Worm (Caenorhabditis elegans) whole organism, late embryonic: Measurements from ENCODE around the gene trpl-5.

Source experiments
- C08G9.2 ChIP-seq: sonication (generic microtip); optimal IDR thresholded peaks from 2 replicates; lab custom pipeline; 2016; ENCODE audit warnings: mild to moderate bottlenecking, missing genetic modification characterization, moderate library complexity, missing compliant biosample characterization
- C38D4.7 ChIP-seq: fragments of 200-800 bp; sonication (Bioruptor generic); optimal IDR thresholded peaks from 2 replicates; lab custom pipeline; 2018; ENCODE audit warnings: mild to moderate bottlenecking, missing genetic modification characterization, moderate library complexity, missing compliant biosample characterization
- F13H6.1 ChIP-seq: sonication (generic microtip); optimal IDR thresholded peaks from 2 replicates; lab custom pipeline; 2016; ENCODE audit warnings: missing genetic modification characterization, missing compliant biosample characterization
- K02D7.2 ChIP-seq: sonication (generic microtip); optimal IDR thresholded peaks from 2 replicates; lab custom pipeline; 2017; ENCODE audit warnings: mild to moderate bottlenecking, missing genetic modification characterization, missing compliant biosample characterization
- Y22D7AL.16 ChIP-seq: sonication (generic microtip); optimal IDR thresholded peaks from 2 replicates; lab custom pipeline; 2016; ENCODE audit warnings: missing genetic modification characterization, missing compliant biosample characterization
- ahr-1 ChIP-seq: sonication (generic microtip); optimal IDR thresholded peaks from 2 replicates; lab custom pipeline; 2016; ENCODE audit warnings: missing genetic modification characterization, missing compliant biosample characterization
- ceh-30 ChIP-seq: fragments of 150-350 bp; optimal IDR thresholded peaks from 2 replicates; lab custom pipeline; 2014; ENCODE audit warnings: missing biosample characterization, missing genetic modification characterization
- ceh-6 ChIP-seq: fragments of 200-800 bp; sonication (Bioruptor generic); optimal IDR thresholded peaks from 2 replicates; lab custom pipeline; 2018; ENCODE audit warnings: mild to moderate bottlenecking, missing genetic modification characterization, missing compliant biosample characterization
- che-1 ChIP-seq: sonication (generic microtip); optimal IDR thresholded peaks from 2 replicates; lab custom pipeline; 2016; ENCODE audit warnings: mild to moderate bottlenecking, missing genetic modification characterization, missing compliant biosample characterization
- dmd-4 ChIP-seq: sonication (generic microtip); optimal IDR thresholded peaks from 2 replicates; lab custom pipeline; 2016; ENCODE audit warnings: borderline replicate concordance, missing genetic modification characterization, missing compliant biosample characterization
- eyg-1 ChIP-seq: sonication (generic microtip); optimal IDR thresholded peaks from 2 replicates; lab custom pipeline; 2016; ENCODE audit warnings: missing genotype, missing genetic modification characterization, missing compliant biosample characterization
- fkh-10 ChIP-seq: fragments of 150-350 bp; optimal IDR thresholded peaks from 2 replicates; lab custom pipeline; 2014; ENCODE audit warnings: missing biosample characterization, missing genetic modification reagents, missing genetic modification characterization
- fkh-6 ChIP-seq: sonication (generic microtip); optimal IDR thresholded peaks from 2 replicates; lab custom pipeline; 2016; ENCODE audit warnings: missing genetic modification characterization, missing compliant biosample characterization
- hlh-13 ChIP-seq: fragments of 200-800 bp; sonication (Bioruptor generic); optimal IDR thresholded peaks from 2 replicates; lab custom pipeline; 2018; ENCODE audit warnings: mild to moderate bottlenecking, missing genetic modification characterization, missing compliant biosample characterization
- hlh-15 ChIP-seq: sonication (generic microtip); optimal IDR thresholded peaks from 2 replicates; lab custom pipeline; 2016; ENCODE audit warnings: missing genetic modification characterization, missing compliant biosample characterization
- hlh-6 ChIP-seq: sonication (generic microtip); optimal IDR thresholded peaks from 2 replicates; lab custom pipeline; 2016; ENCODE audit warnings: missing genotype, missing genetic modification characterization, missing compliant biosample characterization
- lim-6 ChIP-seq: sonication (generic microtip); optimal IDR thresholded peaks from 2 replicates; lab custom pipeline; 2016; ENCODE audit warnings: missing genetic modification characterization, missing compliant biosample characterization
- lin-11 ChIP-seq: fragments of 200-800 bp; sonication (Bioruptor generic); optimal IDR thresholded peaks from 2 replicates; lab custom pipeline; 2018; ENCODE audit warnings: mild to moderate bottlenecking, missing genetic modification characterization, missing compliant biosample characterization
- mec-3 ChIP-seq: sonication (generic microtip); optimal IDR thresholded peaks from 2 replicates; lab custom pipeline; 2016; ENCODE audit warnings: borderline replicate concordance, missing genetic modification characterization, missing compliant biosample characterization
- nfya-1 ChIP-seq: sonication (generic microtip); optimal IDR thresholded peaks from 2 replicates; lab custom pipeline; 2017; ENCODE audit warnings: missing genetic modification characterization, mild to moderate bottlenecking, missing compliant biosample characterization, antibody characterized with exemption, moderate library complexity
- nhr-11 ChIP-seq: fragments of 150-350 bp; optimal IDR thresholded peaks from 2 replicates; lab custom pipeline; 2014; ENCODE audit warnings: missing biosample characterization, missing genetic modification characterization
- npax-4 ChIP-seq: sonication (generic microtip); optimal IDR thresholded peaks from 2 replicates; lab custom pipeline; 2016; ENCODE audit warnings: missing genetic modification characterization, missing compliant biosample characterization
- pax-1 ChIP-seq: fragments of 150-350 bp; optimal IDR thresholded peaks from 2 replicates; lab custom pipeline; 2014; ENCODE audit warnings: missing biosample characterization, missing genetic modification characterization
- pqm-1 ChIP-seq: sonication (generic microtip); optimal IDR thresholded peaks from 2 replicates; lab custom pipeline; 2016; ENCODE audit warnings: missing genetic modification characterization, missing compliant biosample characterization
- pros-1 ChIP-seq: fragments of 150-350 bp; optimal IDR thresholded peaks from 2 replicates; lab custom pipeline; 2014; ENCODE audit warnings: missing biosample characterization, missing genetic modification reagents, missing genetic modification characterization
- rnt-1 ChIP-seq: sonication (generic microtip); optimal IDR thresholded peaks from 2 replicates; lab custom pipeline; 2016; ENCODE audit warnings: missing genetic modification characterization, missing compliant biosample characterization
- sox-2 ChIP-seq: fragments of 200-800 bp; sonication (Bioruptor generic); IDR thresholded peaks from 2 replicates; pipeline ENCODE4 v1.3.6; 2022; ENCODE audit warnings: missing genetic modification reagents, missing genetic modification characterization, missing compliant biosample characterization
- syd-9 ChIP-seq: sonication (generic microtip); optimal IDR thresholded peaks from 2 replicates; lab custom pipeline; 2016; ENCODE audit warnings: mild to moderate bottlenecking, missing genetic modification characterization, moderate library complexity, missing compliant biosample characterization
- tbx-2 ChIP-seq: sonication (generic microtip); optimal IDR thresholded peaks from 2 replicates; lab custom pipeline; 2016; ENCODE audit warnings: missing genetic modification characterization, missing compliant biosample characterization
- ttx-3 ChIP-seq: sonication (generic microtip); optimal IDR thresholded peaks from 2 replicates; lab custom pipeline; 2016; ENCODE audit warnings: missing genetic modification reagents, missing genetic modification characterization, missing compliant biosample characterization
- unc-55 ChIP-seq: sonication (generic microtip); optimal IDR thresholded peaks from 2 replicates; lab custom pipeline; 2017; ENCODE audit warnings: missing biosample characterization, missing genetic modification reagents, missing genetic modification characterization
- unc-86 ChIP-seq: sonication (generic microtip); optimal IDR thresholded peaks from 2 replicates; lab custom pipeline; 2016; ENCODE audit warnings: missing genetic modification characterization, missing compliant biosample characterization
- ztf-16 ChIP-seq: sonication (generic microtip); optimal IDR thresholded peaks from 2 replicates; lab custom pipeline; 2017; ENCODE audit warnings: missing genetic modification characterization, missing compliant biosample characterization

Gene trpl-5

ce11 chrII:2094924-2095650 lies 4.7 kb upstream of the trpl-5 start, which contains the start of gene T16A1.2:
T16A1.2 (plus strand) TSS chrII:2095600.
- TF ChIP-seq pax-1 (tag; lab: Kevin White, UChicago), result no peak
- TF ChIP-seq ceh-6, result no peak
- TF ChIP-seq sox-2 (GFP tag; lab: Robert Waterston, UW), result no peak
- TF ChIP-seq C38D4.7 (GFP tag; lab: Kevin White, UChicago), result no peak
- TF ChIP-seq dmd-4 (tag; lab: Kevin White, UChicago), result no peak
- no peak for TF ChIP-seq hlh-13 (GFP tag; lab: Kevin White, UChicago)
- TF ChIP-seq hlh-6 (tag; lab: Kevin White, UChicago), result no peak
- no peak for TF ChIP-seq fkh-6 (tag; lab: Kevin White, UChicago)

DNA sequence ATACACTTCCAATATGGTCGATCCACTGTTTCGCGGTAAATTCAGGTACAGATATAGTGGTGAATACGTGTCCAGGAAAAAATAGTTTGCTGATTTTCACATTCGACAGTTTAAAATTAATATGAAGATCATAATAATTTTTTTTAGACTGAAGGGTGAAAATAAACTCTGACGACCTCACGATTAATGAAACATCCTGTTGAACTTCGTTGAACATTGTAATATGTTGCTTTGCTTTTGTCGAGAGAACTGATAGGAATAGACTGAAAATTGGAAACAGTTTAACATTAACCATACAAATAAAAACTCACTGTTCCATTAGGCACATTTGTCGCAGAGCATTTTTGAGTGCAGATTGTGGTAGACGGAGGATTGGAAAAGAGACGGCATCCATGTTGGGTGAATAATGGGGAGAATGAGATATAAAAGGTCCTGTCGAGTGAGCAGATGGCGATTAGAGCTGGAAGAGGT lies 3.1 kb upstream of the trpl-5 start, which contains the start of gene fbxb-37:
TSS of gene fbxb-37 (minus strand) at position 421 of the 471 bp plus-strand sequence.
- TF ChIP-seq nfya-1 (tag; lab: Kevin White, UChicago) (no peak), dmd-4 (tag; lab: Kevin White, UChicago) (no peak), Y22D7AL.16 (no peak), che-1 (tag; lab: Kevin White, UChicago) (no peak), hlh-15 (no peak), tbx-2 (tag; lab: Kevin White, UChicago) (no peak), ceh-30 (tag; lab: Kevin White, UChicago) (no peak), F13H6.1 (tag; lab: Kevin White, UChicago) (no peak), syd-9 (no peak)

- TF ChIP-seq nfya-1 (tag; lab: Kevin White, UChicago) (no peak), ahr-1 (tag; lab: Kevin White, UChicago) (no peak), C08G9.2 (tag; lab: Kevin White, UChicago) (no peak), npax-4 (tag; lab: Kevin White, UChicago) (no peak), K02D7.2 (tag; lab: Kevin White, UChicago) (no peak), pqm-1 (tag; lab: Kevin White, UChicago) (no peak), pros-1 (tag; lab: Kevin White, UChicago) (no peak), rnt-1 (tag; lab: Kevin White, UChicago) (no peak), ztf-16 (tag; lab: Kevin White, UChicago) (no peak), fkh-10 (GFP tag; lab: Kevin White, UChicago) (no peak), ceh-30 (tag; lab: Kevin White, UChicago) (no peak)
These were observed 1.5 kb upstream of the trpl-5 start, which contains the start of gene T16A1.10 for ce11 chrII:2091972-2092371. T16A1.10 (minus strand) TSS chrII:2092094.

DNA sequence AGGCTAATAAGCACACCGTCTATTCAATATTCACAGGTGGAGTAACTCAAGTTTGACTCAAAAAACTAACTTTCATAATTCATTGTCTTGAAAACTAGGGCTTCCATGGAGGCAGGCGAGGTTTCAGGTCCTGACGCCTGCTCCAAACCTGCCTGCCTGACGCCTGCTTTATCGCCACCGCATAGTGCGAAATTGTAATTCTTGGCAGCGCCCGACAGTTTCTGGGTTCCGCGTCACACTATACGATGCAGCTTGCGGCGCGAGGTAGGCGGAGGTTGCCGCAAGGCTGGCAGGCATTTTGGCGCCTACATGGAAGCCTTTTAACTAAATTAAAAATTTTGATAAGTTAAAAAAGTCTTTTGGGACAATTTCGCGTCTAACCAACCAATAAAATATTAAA lies 3.2 kb downstream of the trpl-5 start:
- no peak for TF ChIP-seq nhr-11 (tag; lab: Kevin White, UChicago)
- TF ChIP-seq lin-11 (tag; lab: Kevin White, UChicago), result no peak
- TF ChIP-seq unc-86 (tag; lab: Kevin White, UChicago), result no peak
- TF ChIP-seq tbx-2 (tag; lab: Kevin White, UChicago), result no peak
- no peak for TF ChIP-seq mec-3 (tag; lab: Kevin White, UChicago)
- TF ChIP-seq ttx-3 (tag; lab: Kevin White, UChicago), result no peak
- TF ChIP-seq unc-55 (GFP tag; lab: Kevin White, UChicago), result no peak
- TF ChIP-seq fkh-6 (tag; lab: Kevin White, UChicago), result no peak
- TF ChIP-seq hlh-13 (GFP tag; lab: Kevin White, UChicago), result no peak
- no peak for TF ChIP-seq lim-6
- no peak for TF ChIP-seq syd-9
- no peak for TF ChIP-seq rnt-1 (tag; lab: Kevin White, UChicago)
- no peak for TF ChIP-seq C08G9.2 (tag; lab: Kevin White, UChicago)
- TF ChIP-seq eyg-1 (tag; lab: Kevin White, UChicago), result no peak
- no peak for TF ChIP-seq fkh-10 (GFP tag; lab: Kevin White, UChicago)
- TF ChIP-seq, all 69 proteins: peak for 0
